Worm (Caenorhabditis elegans) whole organism, mixed stage, embryonic: ENCODE measurements around the gene set-30.

Experiments
- M03D4.4 ChIP-seq: sonication (generic microtip); optimal IDR thresholded peaks from 2 replicates; lab custom pipeline; 2017; ENCODE audit warnings: mild to moderate bottlenecking, missing genetic modification characterization, missing compliant biosample characterization
- bed-3 ChIP-seq: fragments of 200-800 bp; sonication (Bioruptor generic); optimal IDR thresholded peaks from 3 replicates; lab custom pipeline; 2018; ENCODE audit warnings: mild to moderate bottlenecking, missing genetic modification characterization, moderate library complexity, missing compliant biosample characterization
- blmp-1 ChIP-seq: fragments of 150-350 bp; optimal IDR thresholded peaks from 2 replicates; lab custom pipeline; 2014; ENCODE audit warnings: missing biosample characterization, missing genetic modification characterization
- ceh-39 ChIP-seq: fragments of 150-350 bp; optimal IDR thresholded peaks from 2 replicates; lab custom pipeline; 2014; ENCODE audit warnings: missing biosample characterization, missing genetic modification characterization
- ceh-43 ChIP-seq: fragments of 200-800 bp; sonication (Bioruptor generic); optimal IDR thresholded peaks from 2 replicates; lab custom pipeline; 2018; ENCODE audit warnings: mild to moderate bottlenecking, missing genetic modification characterization, moderate library complexity, missing compliant biosample characterization
- ceh-83 ChIP-seq: fragments of 200-800 bp; sonication (Bioruptor generic); optimal IDR thresholded peaks from 2 replicates; lab custom pipeline; 2018; ENCODE audit warnings: mild to moderate bottlenecking, missing genetic modification characterization, missing compliant biosample characterization
- ces-1 ChIP-seq: fragments of 150-350 bp; optimal IDR thresholded peaks from 2 replicates; lab custom pipeline; 2014; ENCODE audit warnings: missing biosample characterization, missing genetic modification reagents, missing genetic modification characterization
- cnd-1 ChIP-seq: fragments of 200-800 bp; sonication (Bioruptor generic); optimal IDR thresholded peaks from 2 replicates; lab custom pipeline; 2018; ENCODE audit warnings: mild to moderate bottlenecking, missing genetic modification characterization, missing compliant biosample characterization
- drap-1 ChIP-seq: fragments of 200-800 bp; sonication (Bioruptor generic); optimal IDR thresholded peaks from 3 replicates; lab custom pipeline; 2018; ENCODE audit warnings: mild to moderate bottlenecking, missing genetic modification characterization, missing compliant biosample characterization
- elt-3 ChIP-seq: fragments of 150-350 bp; optimal IDR thresholded peaks from 2 replicates; lab custom pipeline; 2014; ENCODE audit warnings: missing biosample characterization, missing genetic modification characterization
- flh-1 ChIP-seq: fragments of 200-800 bp; sonication (Bioruptor generic); optimal IDR thresholded peaks from 2 replicates; lab custom pipeline; 2018; ENCODE audit warnings: mild to moderate bottlenecking, missing genetic modification characterization, moderate library complexity, missing compliant biosample characterization
- ham-2 ChIP-seq: fragments of 200-800 bp; sonication (Bioruptor generic); optimal IDR thresholded peaks from 2 replicates; lab custom pipeline; 2018; ENCODE audit warnings: mild to moderate bottlenecking, missing genetic modification characterization, missing compliant biosample characterization
- hlh-1 ChIP-seq: fragments of 150-350 bp; optimal IDR thresholded peaks from 2 replicates; lab custom pipeline; 2014; ENCODE audit warnings: missing biosample characterization, missing genetic modification reagents, missing genetic modification characterization
- lin-32 ChIP-seq: fragments of 200-800 bp; sonication (Bioruptor generic); optimal IDR thresholded peaks from 2 replicates; lab custom pipeline; 2018; ENCODE audit warnings: mild to moderate bottlenecking, missing genetic modification characterization, missing compliant biosample characterization
- lsy-2 ChIP-seq: fragments of 150-350 bp; optimal IDR thresholded peaks from 2 replicates; lab custom pipeline; 2014; ENCODE audit warnings: missing biosample characterization, missing genetic modification characterization
- mab-5 ChIP-seq: fragments of 150-350 bp; optimal IDR thresholded peaks from 2 replicates; lab custom pipeline; 2014; ENCODE audit warnings: missing biosample characterization, missing genetic modification characterization
- mep-1 ChIP-seq: fragments of 150-350 bp; optimal IDR thresholded peaks from 2 replicates; lab custom pipeline; 2017; ENCODE audit warnings: missing biosample characterization, missing genetic modification reagents, missing genetic modification characterization, inconsistent platforms
- mls-2 ChIP-seq: sonication (generic microtip); optimal IDR thresholded peaks from 2 replicates; lab custom pipeline; 2016; ENCODE audit warnings: mild to moderate bottlenecking, missing genetic modification characterization, moderate library complexity, missing compliant biosample characterization
- nhr-12 ChIP-seq: fragments of 150-350 bp; optimal IDR thresholded peaks from 2 replicates; lab custom pipeline; 2014; ENCODE audit warnings: missing biosample characterization, missing genetic modification characterization
- nhr-237 ChIP-seq: fragments of 150-350 bp; optimal IDR thresholded peaks from 2 replicates; lab custom pipeline; 2014; ENCODE audit warnings: missing biosample characterization, missing genetic modification characterization
- nhr-76 ChIP-seq: sonication (generic microtip); optimal IDR thresholded peaks from 2 replicates; lab custom pipeline; 2017; ENCODE audit warnings: missing biosample characterization, missing genetic modification characterization
- pha-4 ChIP-seq: fragments of 150-350 bp; optimal IDR thresholded peaks from 2 replicates; lab custom pipeline; 2018; ENCODE audit warnings: missing biosample characterization, missing genetic modification reagents, missing genetic modification characterization
- sem-2 ChIP-seq: fragments of 200-800 bp; sonication (Bioruptor generic); optimal IDR thresholded peaks from 2 replicates; lab custom pipeline; 2018; ENCODE audit warnings: mild to moderate bottlenecking, missing genetic modification characterization, missing compliant biosample characterization
- snpc-4 ChIP-seq: fragments of 150-350 bp; optimal IDR thresholded peaks from 2 replicates; lab custom pipeline; 2014; ENCODE audit warnings: missing biosample characterization, missing genetic modification characterization
- sptf-1 ChIP-seq: sonication (generic microtip); optimal IDR thresholded peaks from 2 replicates; lab custom pipeline; 2017; ENCODE audit warnings: mild to moderate bottlenecking, missing genetic modification characterization, moderate library complexity, missing compliant biosample characterization
- tbx-8 ChIP-seq: fragments of 200-800 bp; sonication (Bioruptor generic); optimal IDR thresholded peaks from 2 replicates; lab custom pipeline; 2018; ENCODE audit warnings: mild to moderate bottlenecking, missing genetic modification characterization, moderate library complexity, missing compliant biosample characterization
- unc-120 ChIP-seq: sonication (generic microtip); optimal IDR thresholded peaks from 2 replicates; lab custom pipeline; 2017; ENCODE audit warnings: missing genetic modification characterization, missing compliant biosample characterization; ENCODE audit not compliant: poor library complexity, severe bottlenecking
- unc-39 ChIP-seq: fragments of 150-350 bp; optimal IDR thresholded peaks from 2 replicates; lab custom pipeline; 2014; ENCODE audit warnings: missing biosample characterization, missing genetic modification characterization
- unc-62 ChIP-seq: fragments of 150-350 bp; optimal IDR thresholded peaks from 2 replicates; lab custom pipeline; 2014; ENCODE audit warnings: missing biosample characterization, missing genetic modification reagents, missing genetic modification characterization
- zip-8 ChIP-seq: fragments of 150-350 bp; optimal IDR thresholded peaks from 2 replicates; lab custom pipeline; 2014; ENCODE audit warnings: missing biosample characterization, missing genetic modification characterization

The set-30 gene

DNA sequence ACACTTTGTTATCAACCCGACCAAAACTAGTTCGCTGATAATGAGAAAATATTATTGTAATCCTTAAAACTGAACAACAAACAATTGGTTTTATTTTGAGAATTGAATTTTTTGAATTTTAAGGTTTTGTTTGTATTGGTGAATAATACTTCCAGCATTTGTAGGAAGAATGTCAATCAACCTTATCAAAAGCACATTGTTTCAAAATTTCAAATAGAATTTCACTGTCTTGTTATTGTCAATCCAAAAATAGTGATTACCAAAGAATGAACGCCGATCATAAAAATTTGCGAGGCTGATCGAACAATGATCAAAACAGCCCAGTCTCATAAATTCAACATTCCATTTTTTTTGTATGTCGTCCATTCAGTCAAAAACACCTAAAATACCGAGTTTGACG is 24.6 kb upstream of the set-30 start:
- no peak for TF ChIP-seq bed-3 (GFP tag; lab: Kevin White, UChicago)

DNA sequence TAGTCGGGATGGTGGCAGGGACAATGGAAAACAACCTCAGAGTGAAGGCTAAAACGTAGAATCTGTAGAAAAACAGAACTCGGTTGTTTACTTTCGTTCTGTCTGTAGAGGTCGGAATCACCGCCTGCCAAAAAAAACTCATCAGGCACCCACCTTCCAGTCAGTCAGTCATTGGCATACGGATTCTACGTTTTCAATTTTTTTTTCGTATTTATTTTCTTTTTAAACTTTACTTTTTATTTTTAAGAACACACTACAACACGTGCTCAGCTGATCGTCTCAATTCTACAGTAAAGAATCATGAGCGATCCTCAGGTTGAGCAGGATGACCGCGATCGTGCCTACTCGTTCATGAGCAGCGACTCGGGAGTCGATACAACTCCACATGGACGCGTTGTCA is 22.5 kb upstream of the set-30 start, which contains the start of gene lfi-1:
TSS of gene lfi-1 (plus strand) at position 301 of the 400 bp plus-strand sequence.
- TF ChIP-seq nhr-76 (tag; lab: Kevin White, UChicago): no peak
- no peak for TF ChIP-seq hlh-1 (tag; lab: Kevin White, UChicago)
- TF ChIP-seq mep-1 (tag; lab: Kevin White, UChicago): no peak
- no peak for TF ChIP-seq nhr-12 (tag; lab: Kevin White, UChicago)
- no peak for TF ChIP-seq mab-5 (tag; lab: Kevin White, UChicago)
- TF ChIP-seq bed-3 (GFP tag; lab: Kevin White, UChicago): no peak
- TF ChIP-seq M03D4.4 (tag; lab: Kevin White, UChicago): no peak
- TF ChIP-seq ces-1 (GFP tag; lab: Kevin White, UChicago): no peak
- TF ChIP-seq zip-8 (tag; lab: Kevin White, UChicago): no peak
- TF ChIP-seq pha-4 (tag; lab: Kevin White, UChicago): no peak
- TF ChIP-seq snpc-4 (tag; lab: Kevin White, UChicago): no peak
- TF ChIP-seq flh-1 (GFP tag; lab: Kevin White, UChicago): no peak
- no peak for TF ChIP-seq ceh-43 (GFP tag; lab: Kevin White, UChicago)

DNA sequence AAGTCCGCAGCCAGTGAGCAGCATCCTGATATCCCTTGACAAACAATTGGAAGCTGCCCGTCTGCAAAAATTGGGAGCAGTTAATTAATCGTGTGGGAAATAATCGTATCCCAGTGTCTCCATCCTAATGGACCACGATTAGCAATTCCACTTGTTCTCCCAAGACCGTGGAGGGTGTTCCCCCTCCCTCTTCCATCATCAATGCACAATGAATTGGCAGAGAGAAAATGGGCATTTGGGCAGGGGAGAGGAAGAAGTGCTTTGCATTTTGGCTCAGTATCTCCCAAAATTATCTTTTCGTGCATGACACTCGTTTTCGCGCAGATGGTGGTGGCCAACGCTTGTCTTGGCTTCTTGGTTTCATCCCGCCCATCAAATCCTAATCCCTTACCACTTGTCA is 21.0 kb upstream of the set-30 start:
- TF ChIP-seq unc-62 (GFP tag; lab: Kevin White, UChicago) (no peak), nhr-237 (tag; lab: Kevin White, UChicago) (no peak), drap-1 (GFP tag; lab: Kevin White, UChicago) (no peak), M03D4.4 (tag; lab: Kevin White, UChicago) (peak; percentile 21), sem-2 (GFP tag; lab: Kevin White, UChicago) (no peak), mep-1 (tag; lab: Kevin White, UChicago) (no peak), sptf-1 (tag; lab: Kevin White, UChicago) (no peak), lin-32 (GFP tag; lab: Kevin White, UChicago) (no peak), bed-3 (GFP tag; lab: Kevin White, UChicago) (no peak), nhr-12 (tag; lab: Kevin White, UChicago) (no peak), elt-3 (tag; lab: Kevin White, UChicago) (no peak), ceh-83 (GFP tag; lab: Kevin White, UChicago) (no peak), unc-39 (tag; lab: Kevin White, UChicago) (no peak), ceh-43 (GFP tag; lab: Kevin White, UChicago) (no peak), tbx-8 (GFP tag; lab: Kevin White, UChicago) (no peak), ham-2 (GFP tag; lab: Kevin White, UChicago) (no peak), unc-120 (no peak), ces-1 (GFP tag; lab: Kevin White, UChicago) (peak; percentile 64), lsy-2 (tag; lab: Kevin White, UChicago) (no peak), blmp-1 (no peak), mls-2 (tag; lab: Kevin White, UChicago) (no peak), ceh-39 (tag; lab: Kevin White, UChicago) (no peak), mab-5 (tag; lab: Kevin White, UChicago) (no peak), flh-1 (GFP tag; lab: Kevin White, UChicago) (no peak), cnd-1 (tag; lab: Kevin White, UChicago) (peak; percentile 22)

DNA sequence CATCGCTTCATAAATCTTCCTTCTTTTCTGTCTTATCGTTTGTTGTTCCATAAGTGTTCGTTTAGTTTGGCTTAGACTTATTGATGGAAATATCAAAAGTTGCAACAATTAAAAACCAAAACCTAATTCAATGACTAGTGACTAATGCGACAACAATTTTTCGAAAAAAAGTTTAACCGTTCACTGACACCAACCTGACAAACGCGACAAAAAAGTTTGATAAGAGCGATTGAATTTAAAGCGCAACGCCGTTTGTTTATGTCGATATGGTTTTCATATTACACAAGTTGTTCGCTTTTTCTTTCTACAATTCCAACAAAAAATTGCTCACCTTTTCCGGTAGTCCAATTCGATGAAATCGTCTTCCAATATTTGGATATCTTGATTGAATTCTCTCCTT is 20.0 kb upstream of the set-30 start:
- TF ChIP-seq M03D4.4 (tag; lab: Kevin White, UChicago): no peak
- TF ChIP-seq hlh-1 (tag; lab: Kevin White, UChicago): no peak
- no peak for TF ChIP-seq snpc-4 (tag; lab: Kevin White, UChicago)
- no peak for TF ChIP-seq drap-1 (GFP tag; lab: Kevin White, UChicago)
- TF ChIP-seq bed-3 (GFP tag; lab: Kevin White, UChicago): no peak
- TF ChIP-seq nhr-237 (tag; lab: Kevin White, UChicago): no peak
- no peak for TF ChIP-seq sem-2 (GFP tag; lab: Kevin White, UChicago)
- no peak for TF ChIP-seq tbx-8 (GFP tag; lab: Kevin White, UChicago)
- TF ChIP-seq nhr-12 (tag; lab: Kevin White, UChicago): no peak
- TF ChIP-seq ham-2 (GFP tag; lab: Kevin White, UChicago): no peak
- no peak for TF ChIP-seq cnd-1 (tag; lab: Kevin White, UChicago)
- TF ChIP-seq nhr-76 (tag; lab: Kevin White, UChicago): no peak
- no peak for TF ChIP-seq elt-3 (tag; lab: Kevin White, UChicago)
- no peak for TF ChIP-seq flh-1 (GFP tag; lab: Kevin White, UChicago)
- TF ChIP-seq ceh-83 (GFP tag; lab: Kevin White, UChicago): no peak
- TF ChIP-seq, all 35 proteins: peak for 0
